Worm (Caenorhabditis elegans): ENCODE measurements around the gene tbc-9.

The tbc-9 gene

DNA sequence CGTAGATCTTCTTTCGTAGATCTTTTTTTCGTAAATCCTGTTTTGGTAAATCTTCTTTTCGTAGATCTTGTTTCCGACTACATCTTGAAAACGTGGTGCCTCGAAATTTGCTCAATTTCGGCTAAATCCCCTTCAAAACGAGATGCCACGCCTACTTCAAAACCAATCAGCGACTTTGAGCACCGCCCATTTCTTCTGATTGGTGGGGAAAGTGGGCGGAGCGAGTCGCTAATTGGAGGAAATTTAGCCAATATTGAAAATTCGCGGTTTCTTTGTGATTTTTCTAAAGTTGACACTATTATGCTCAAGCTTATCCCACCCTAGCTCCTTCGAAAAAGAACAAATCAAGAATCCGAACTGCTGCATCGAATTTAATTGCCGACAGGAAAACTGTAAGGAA is 15.1 kb downstream of the tbc-9 start:
- TF ChIP-seq sptf-1 (tag; optimal IDR thresholded peaks at IDR 0.05), result no peak
- no peak for TF ChIP-seq ceh-83 (GFP tag; optimal IDR thresholded peaks at IDR 0.05)
- no peak for TF ChIP-seq ceh-43 (GFP tag; optimal IDR thresholded peaks at IDR 0.05)
- TF ChIP-seq cnd-1 (tag; optimal IDR thresholded peaks at IDR 0.05), result no peak
- TF ChIP-seq pha-4 (tag; optimal IDR thresholded peaks at IDR 0.05), result no peak
- TF ChIP-seq nhr-2 (tag; optimal IDR thresholded peaks at IDR 0.05), result no peak
- no peak for TF ChIP-seq ztf-11 (tag; optimal IDR thresholded peaks at IDR 0.05)
- no peak for TF ChIP-seq elt-1 (tag; optimal IDR thresholded peaks at IDR 0.05; ENCODE audit: borderline replicate concordance, insufficient read depth)
- TF ChIP-seq mab-5 (tag; optimal IDR thresholded peaks at IDR 0.05), result no peak
- TF ChIP-seq flh-1 (GFP tag; optimal IDR thresholded peaks at IDR 0.05), result no peak
- TF ChIP-seq unc-62 (GFP tag; optimal IDR thresholded peaks at IDR 0.05), result no peak
- no peak for TF ChIP-seq snpc-4 (tag; optimal IDR thresholded peaks at IDR 0.05)
- no peak for TF ChIP-seq M03D4.4 (tag; optimal IDR thresholded peaks at IDR 0.05)
- no peak for TF ChIP-seq lin-13 (tag; optimal IDR thresholded peaks at IDR 0.05)
- TF ChIP-seq nhr-237 (tag; optimal IDR thresholded peaks at IDR 0.05), result no peak
- no peak for TF ChIP-seq mls-2 (tag; optimal IDR thresholded peaks at IDR 0.05)

DNA sequence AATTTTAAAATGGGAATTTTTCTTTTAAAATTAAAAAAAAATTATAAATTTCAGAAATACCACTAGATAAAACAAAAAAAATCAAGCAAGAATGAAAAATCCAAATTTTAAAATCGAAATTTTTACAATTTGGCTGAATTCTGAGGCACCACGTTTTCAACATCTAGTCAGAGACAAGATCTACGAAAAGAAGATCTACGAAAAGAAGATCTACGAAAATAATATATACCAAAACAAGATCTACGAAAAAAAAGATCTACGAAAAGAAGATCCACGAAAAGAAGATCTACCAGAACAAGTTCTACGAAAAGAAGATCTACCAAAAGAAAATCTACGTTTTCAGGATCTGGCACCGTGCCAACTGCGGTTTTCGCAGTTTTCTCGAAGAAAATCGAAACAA is 15.6 kb downstream of the tbc-9 start:
- TF ChIP-seq unc-120 (tag; optimal IDR thresholded peaks at IDR 0.05; ENCODE audit: poor library complexity, severe bottlenecking) (no peak), ceh-39 (tag; optimal IDR thresholded peaks at IDR 0.05) (no peak), hlh-1 (tag; optimal IDR thresholded peaks at IDR 0.05) (no peak), nhr-12 (tag; optimal IDR thresholded peaks at IDR 0.05) (no peak)

DNA sequence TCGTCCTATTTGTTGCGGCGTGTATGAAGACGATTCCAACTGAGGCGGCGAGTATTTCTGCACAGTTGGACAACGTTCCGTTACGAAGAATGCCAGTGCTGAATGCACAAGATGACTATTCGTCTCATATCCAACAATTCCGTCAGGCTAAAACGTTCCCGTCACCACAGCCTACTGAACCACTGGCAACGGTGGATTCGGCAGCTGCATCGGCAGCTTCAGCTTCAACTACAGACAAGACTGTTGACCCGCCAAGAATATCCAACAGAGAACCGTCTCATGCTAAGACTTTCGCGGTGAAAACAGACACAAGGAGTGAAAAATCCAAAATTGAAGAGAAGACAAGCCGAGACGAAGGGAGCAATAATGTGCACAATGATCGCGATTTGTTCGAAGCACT is 19.1 kb downstream of the tbc-9 start:
- no peak for TF ChIP-seq ces-1 (GFP tag; optimal IDR thresholded peaks at IDR 0.05)
- TF ChIP-seq flh-1 (GFP tag; optimal IDR thresholded peaks at IDR 0.05), result no peak
- TF ChIP-seq drap-1 (GFP tag; optimal IDR thresholded peaks at IDR 0.05), result no peak
- TF ChIP-seq ham-2 (GFP tag; optimal IDR thresholded peaks at IDR 0.05), result no peak
- no peak for TF ChIP-seq lin-13 (tag; optimal IDR thresholded peaks at IDR 0.05)
- no peak for TF ChIP-seq ceh-83 (GFP tag; optimal IDR thresholded peaks at IDR 0.05)
- no peak for TF ChIP-seq sem-2 (GFP tag; optimal IDR thresholded peaks at IDR 0.05)
- no peak for TF ChIP-seq nhr-237 (tag; optimal IDR thresholded peaks at IDR 0.05)
- no peak for TF ChIP-seq ztf-11 (tag; optimal IDR thresholded peaks at IDR 0.05)

DNA sequence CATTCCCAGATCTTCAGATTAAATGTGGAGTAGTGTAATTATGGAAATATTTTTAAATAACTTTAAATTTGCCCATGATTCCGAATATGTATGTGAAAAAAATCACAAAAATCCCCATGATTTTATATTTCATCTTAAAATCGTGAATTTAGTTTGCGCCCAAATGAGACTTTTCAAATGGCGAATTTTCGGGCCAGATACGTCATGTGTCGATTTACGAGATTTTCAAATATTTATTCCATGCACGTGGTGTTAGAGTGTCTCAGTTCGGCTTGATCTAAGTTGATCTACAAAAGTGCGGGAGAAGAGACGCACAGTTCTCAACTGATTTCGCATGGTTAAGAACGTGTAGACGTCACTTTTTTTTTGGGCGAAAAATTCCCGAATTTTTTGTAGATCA is 20.2 kb downstream of the tbc-9 start, which contains the start of gene Y38H8A.1:
Y38H8A.1 (plus strand) TSS at position 301 of the 400 bp plus-strand sequence.
- no peak for TF ChIP-seq blmp-1 (tag; optimal IDR thresholded peaks at IDR 0.05)
- no peak for TF ChIP-seq ces-1 (GFP tag; optimal IDR thresholded peaks at IDR 0.05)
- no peak for TF ChIP-seq snpc-4 (tag; optimal IDR thresholded peaks at IDR 0.05)
- no peak for TF ChIP-seq mep-1 (tag; optimal IDR thresholded peaks at IDR 0.05)
- TF ChIP-seq sptf-1 (tag; optimal IDR thresholded peaks at IDR 0.05), result no peak
- no peak for TF ChIP-seq elt-1 (tag; optimal IDR thresholded peaks at IDR 0.05; ENCODE audit: borderline replicate concordance, insufficient read depth)
- TF ChIP-seq nhr-28 (tag; optimal IDR thresholded peaks at IDR 0.05), result no peak
- TF ChIP-seq lin-13 (tag; optimal IDR thresholded peaks at IDR 0.05), result no peak
- no peak for TF ChIP-seq lin-32 (GFP tag; optimal IDR thresholded peaks at IDR 0.05)
- no peak for TF ChIP-seq sem-2 (GFP tag; optimal IDR thresholded peaks at IDR 0.05)
- no peak for TF ChIP-seq unc-120 (tag; optimal IDR thresholded peaks at IDR 0.05; ENCODE audit: poor library complexity, severe bottlenecking)
- TF ChIP-seq mab-5 (tag; optimal IDR thresholded peaks at IDR 0.05), result no peak
- TF ChIP-seq ceh-43 (GFP tag; optimal IDR thresholded peaks at IDR 0.05), result no peak
- TF ChIP-seq ham-2 (GFP tag; optimal IDR thresholded peaks at IDR 0.05), result no peak
- TF ChIP-seq nhr-12 (tag; optimal IDR thresholded peaks at IDR 0.05), result no peak
- TF ChIP-seq nhr-76 (tag; optimal IDR thresholded peaks at IDR 0.05), result no peak
- TF ChIP-seq cnd-1 (tag; optimal IDR thresholded peaks at IDR 0.05), result no peak
- no peak for TF ChIP-seq nhr-237 (tag; optimal IDR thresholded peaks at IDR 0.05)

DNA sequence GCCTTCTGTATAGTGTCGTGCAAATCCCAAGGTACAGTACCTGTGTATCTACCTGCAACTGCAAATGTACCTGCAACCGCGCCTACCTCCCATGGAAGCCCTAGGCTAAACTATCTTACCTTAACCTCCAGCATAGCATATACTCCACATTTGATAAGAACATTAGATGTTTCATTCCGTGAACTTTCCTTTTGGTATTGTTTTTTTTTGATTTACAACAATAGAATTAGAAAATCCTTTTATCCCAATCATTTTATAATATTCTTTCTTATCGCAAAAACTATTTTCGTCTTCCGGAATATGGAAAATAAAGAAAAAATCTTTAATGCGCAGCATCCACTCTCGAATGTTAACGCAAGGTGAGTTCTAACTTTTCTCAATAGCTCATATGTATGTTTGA is 28.5 kb downstream of the tbc-9 start, which contains the start of gene Y38H8A.2:
Y38H8A.2 (plus strand) TSS at position 301 of the 400 bp plus-strand sequence.
- TF ChIP-seq snpc-4 (tag; optimal IDR thresholded peaks at IDR 0.05) (no peak), pha-4 (tag; optimal IDR thresholded peaks at IDR 0.05) (no peak), lin-13 (tag; optimal IDR thresholded peaks at IDR 0.05) (no peak)

DNA sequence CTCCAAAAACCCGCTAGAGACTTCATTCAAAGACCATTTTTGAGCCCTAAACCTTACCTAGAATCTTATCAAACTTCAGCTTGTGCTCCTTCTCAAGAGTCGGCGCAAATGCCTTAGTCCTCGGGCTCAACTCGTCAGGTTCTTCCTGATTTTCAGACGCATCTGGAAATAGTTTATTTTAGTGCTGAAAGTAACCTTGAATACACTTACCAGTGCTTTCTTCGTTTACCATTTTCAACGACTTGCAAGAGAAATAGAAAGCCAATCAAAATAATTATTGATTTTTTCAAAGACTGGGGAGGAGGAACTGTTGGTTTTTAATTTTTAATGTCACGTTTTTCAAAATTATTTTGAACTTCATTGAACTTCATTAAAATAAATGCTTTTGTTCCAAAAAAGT is 30.6 kb downstream of the tbc-9 start, which contains the start of the genes ttbk-8.1 and Y38H8A.4:
ttbk-8.1 (plus strand) TSS at position 301 of the 400 bp plus-strand sequence.
Y38H8A.4 (minus strand) TSS at position 366 of the 400 bp plus-strand sequence.
- TF ChIP-seq lsy-2 (tag; optimal IDR thresholded peaks at IDR 0.05) (no peak), unc-62 (GFP tag; optimal IDR thresholded peaks at IDR 0.05) (no peak), lin-32 (GFP tag; optimal IDR thresholded peaks at IDR 0.05) (no peak), hlh-1 (tag; optimal IDR thresholded peaks at IDR 0.05) (no peak), ham-2 (GFP tag; optimal IDR thresholded peaks at IDR 0.05) (no peak), cnd-1 (tag; optimal IDR thresholded peaks at IDR 0.05) (no peak)
